Worm (Caenorhabditis elegans): ENCODE measurements around the gene Y50D4A.5.
"Not testable (repeated sequence)": the region's sequence is repeated elsewhere in the genome, so short reads cannot be mapped to it uniquely, and the experiment has no call there.

Y50D4A.5 gene

ce11 chrV:1195995-1196394 is 11.1 kb upstream of the Y50D4A.5 start, which contains the start of the genes wrb-1 and Y50D4A.4 (continued):
- TF ChIP-seq ztf-7 (tag; optimal IDR thresholded peaks at IDR 0.05) (peak; percentile 13), cey-2 (tag; optimal IDR thresholded peaks at IDR 0.05; ENCODE audit: borderline replicate concordance, insufficient read depth) (no peak), Y48G9A.11 (GFP tag; IDR thresholded peaks at IDR 0.05) (peak; percentile 93), fkh-10 (GFP tag; optimal IDR thresholded peaks at IDR 0.05) (no peak), T26A8.4 (GFP tag; IDR thresholded peaks at IDR 0.05) (no peak), zag-1 (tag; optimal IDR thresholded peaks at IDR 0.05) (no peak), rbr-2 (tag; optimal IDR thresholded peaks at IDR 0.05) (peak; percentile 49), dpl-1 (GFP tag; optimal IDR thresholded peaks at IDR 0.05) (peak; percentile 86), F44E2.7 (GFP tag; IDR thresholded peaks at IDR 0.05) (no peak), duxl-1 (tag; optimal IDR thresholded peaks at IDR 0.05; ENCODE audit: poor library complexity) (no peak), tag-97 (GFP tag; IDR thresholded peaks at IDR 0.05) (no peak), Y75B8A.6 (GFP tag; IDR thresholded peaks at IDR 0.05) (no peak), pha-4 (GFP tag; IDR thresholded peaks at IDR 0.05) (no peak), pha-4 (tag; optimal IDR thresholded peaks at IDR 0.05) (peak; percentile 18), lin-38 (GFP tag; IDR thresholded peaks at IDR 0.05) (peak; percentile 78), mep-1 (tag; optimal IDR thresholded peaks at IDR 0.05) (peak; percentile 74), aha-1 (tag) (no peak), mes-2 (tag; optimal IDR thresholded peaks at IDR 0.05; ENCODE audit: poor library complexity, severe bottlenecking) (peak; percentile 87), mxl-3 (GFP tag; optimal IDR thresholded peaks at IDR 0.05) (no peak), dve-1 (tag; optimal IDR thresholded peaks at IDR 0.05; ENCODE audit: insufficient read depth) (peak; percentile 53), nhr-10 (tag; optimal IDR thresholded peaks at IDR 0.05) (no peak), nhr-76 (tag; optimal IDR thresholded peaks at IDR 0.05) (no peak)

- TF ChIP-seq F37D6.2 (tag; optimal IDR thresholded peaks at IDR 0.05) (peak; percentile 41), nhr-102 (tag; optimal IDR thresholded peaks at IDR 0.05) (peak; percentile 17), vab-7 (GFP tag; IDR thresholded peaks at IDR 0.05) (peak; percentile 76), hlh-11 (tag; optimal IDR thresholded peaks at IDR 0.05) (peak; percentile 18), arid-1 (GFP tag; conservative IDR thresholded peaks at IDR 0.05) (peak; percentile 65), mep-1 (tag; optimal IDR thresholded peaks at IDR 0.05) (peak; percentile 58), egl-43 (GFP tag; IDR thresholded peaks at IDR 0.05) (peak; percentile 30; the same call in 1 of the 2 replicates), ceh-20 (GFP tag; IDR thresholded peaks at IDR 0.05) (0 out of 2 replicates have a peak, but pooled peaks have one; percentile 39), lin-13 (GFP tag; optimal IDR thresholded peaks at IDR 0.05) (peak; percentile 18), hmg-1.1 (GFP tag; IDR thresholded peaks at IDR 0.05) (peak; percentile 77), lsy-2 (tag; optimal IDR thresholded peaks at IDR 0.05) (peak in 1 of 2 experiments; percentile 50), ceh-44 (GFP tag; IDR thresholded peaks at IDR 0.05) (peak; percentile 77), dmd-9 (GFP tag; IDR thresholded peaks at IDR 0.05) (peak; percentile 73; the same call in 1 of the 2 replicates), R02D3.7 (tag; optimal IDR thresholded peaks at IDR 0.05) (peak; percentile 79), zfp-3 (GFP tag; conservative IDR thresholded peaks at IDR 0.05) (peak; percentile 68), snpc-1.2 (GFP tag; IDR thresholded peaks at IDR 0.05) (peak; percentile 45; the same call in 1 of the 2 replicates), madf-9 (GFP tag; conservative IDR thresholded peaks at IDR 0.05) (peak; percentile 57; the same call in 1 of the 2 replicates), mes-2 (tag; optimal IDR thresholded peaks at IDR 0.05; ENCODE audit: poor library complexity, severe bottlenecking) (peak; percentile 91), madf-5 (GFP tag; IDR thresholded peaks at IDR 0.05) (0 out of 4 replicates have a peak, but pooled peaks have one; percentile 54 to 61), ZK337.2 (GFP tag; IDR thresholded peaks at IDR 0.05) (peak; percentile 80), Y75B8A.6 (GFP tag; IDR thresholded peaks at IDR 0.05) (0 out of 2 replicates have a peak, but pooled peaks have one; percentile 22), Y48G9A.11 (GFP tag; IDR thresholded peaks at IDR 0.05) (peak; percentile 92), unc-130 (GFP tag; optimal IDR thresholded peaks at IDR 0.05) (peak; percentile 69), D1046.2 (GFP tag; IDR thresholded peaks at IDR 0.05) (peak; percentile 71; the same call in 1 of the 2 replicates), ctbp-1 (GFP tag; IDR thresholded peaks at IDR 0.05) (peak; percentile 66), tra-1 (GFP tag; IDR thresholded peaks at IDR 0.05) (peak; percentile 61; the same call in 1 of the 2 replicates), hif-1 (tag; optimal IDR thresholded peaks at IDR 0.05) (peak in 1 of 2 experiments; percentile 9), nhr-42 (GFP tag; IDR thresholded peaks at IDR 0.05) (0 out of 2 replicates have a peak, but pooled peaks have one; percentile 49), duxl-1 (tag; optimal IDR thresholded peaks at IDR 0.05; ENCODE audit: poor library complexity) (peak; percentile 19), pha-4 (GFP tag; IDR thresholded peaks at IDR 0.05) (peak; percentile 56), lin-38 (GFP tag; IDR thresholded peaks at IDR 0.05) (peak; percentile 96)
- not testable (repeated sequence) for TF ChIP-seq pha-4 (tag; optimal IDR thresholded peaks at IDR 0.05)
Observed at ce11 chrV:1197064-1197724, 9.9 kb upstream of the Y50D4A.5 start.

All from whole organism, L4 larva.